Fruit fly (Drosophila melanogaster) whole organism, embryonic: ENCODE results near the gene CG6178.

ENCODE experiments used
- Adf1 ChIP-seq: fragments of 200-800 bp; sonication (Bioruptor generic); IDR thresholded peaks from 2 replicates; pipeline ENCODE4 v1.3.6; 2022; ENCODE audit warnings: missing biosample characterization, missing genetic modification characterization
- B-H2 ChIP-seq: fragments of 200-800 bp; sonication (Bioruptor generic); optimal IDR thresholded peaks from 2 replicates; lab custom pipeline; 2018; ENCODE audit warnings: missing biosample characterization, mild to moderate bottlenecking, missing genetic modification characterization
- CG10979 ChIP-seq: fragments of 200-800 bp; sonication (Bioruptor generic); optimal IDR thresholded peaks from 2 replicates; lab custom pipeline; 2018; ENCODE audit warnings: missing biosample characterization, mild to moderate bottlenecking, missing genetic modification characterization, moderate library complexity
- CG12071 ChIP-seq: fragments of 200-800 bp; sonication (Bioruptor generic); optimal IDR thresholded peaks from 3 replicates; lab custom pipeline; 2018; ENCODE audit warnings: missing biosample characterization, mild to moderate bottlenecking, missing genetic modification characterization
- CG12104 ChIP-seq: fragments of 200-800 bp; sonication (Bioruptor generic); optimal IDR thresholded peaks from 3 replicates; lab custom pipeline; 2016; ENCODE audit warnings: missing biosample characterization, missing genetic modification characterization
- CG12219 ChIP-seq: fragments of 200-800 bp; sonication (Bioruptor generic); optimal IDR thresholded peaks from 3 replicates; lab custom pipeline; 2018; ENCODE audit warnings: missing biosample characterization, mild to moderate bottlenecking, missing genetic modification characterization
- CG12769 ChIP-seq: fragments of 200-800 bp; sonication (Bioruptor generic); optimal IDR thresholded peaks from 2 replicates; lab custom pipeline; 2019; ENCODE audit warnings: missing biosample characterization, mild to moderate bottlenecking, missing genetic modification characterization, moderate library complexity
- CG13424 ChIP-seq: fragments of 200-800 bp; sonication (Bioruptor generic); optimal IDR thresholded peaks from 2 replicates; lab custom pipeline; 2019; ENCODE audit warnings: missing biosample characterization, mild to moderate bottlenecking, missing genetic modification characterization, moderate library complexity
- CG17829 ChIP-seq: fragments of 200-800 bp; optimal IDR thresholded peaks from 2 replicates; lab custom pipeline; 2019; ENCODE audit warnings: missing biosample characterization, mild to moderate bottlenecking, missing genetic modification characterization, moderate library complexity
- CG1832 ChIP-seq: fragments of 200-800 bp; sonication (Bioruptor generic); optimal IDR thresholded peaks from 2 replicates; lab custom pipeline; 2017; ENCODE audit warnings: missing biosample characterization, mild to moderate bottlenecking, missing genetic modification characterization, inconsistent platforms
- CG18599 ChIP-seq: fragments of 200-800 bp; sonication (Bioruptor generic); optimal IDR thresholded peaks from 3 replicates; lab custom pipeline; 2017; ENCODE audit warnings: missing biosample characterization, missing genetic modification characterization, mild to moderate bottlenecking, moderate library complexity, missing genetic modification reagents
- CG3065 ChIP-seq: fragments of 200-800 bp; sonication (Bioruptor generic); optimal IDR thresholded peaks from 2 replicates; lab custom pipeline; 2016; ENCODE audit warnings: missing biosample characterization, missing genetic modification characterization
- CG31388 ChIP-seq: fragments of 200-800 bp; sonication (Bioruptor generic); optimal IDR thresholded peaks from 2 replicates; lab custom pipeline; 2016; ENCODE audit warnings: missing biosample characterization, missing genetic modification characterization
- CG4282 ChIP-seq: fragments of 200-800 bp; sonication (Bioruptor generic); optimal IDR thresholded peaks from 2 replicates; lab custom pipeline; 2016; ENCODE audit warnings: missing biosample characterization, missing genetic modification characterization
- CG4360 ChIP-seq: fragments of 200-800 bp; sonication (Bioruptor generic); IDR thresholded peaks from 2 replicates; pipeline ENCODE4 v1.3.6; 2022; ENCODE audit warnings: missing biosample characterization, missing genetic modification characterization
- CG4424 ChIP-seq: fragments of 200-800 bp; sonication (Bioruptor generic); optimal IDR thresholded peaks from 3 replicates; lab custom pipeline; 2016; ENCODE audit warnings: missing biosample characterization, missing genetic modification characterization
- CG6689 ChIP-seq: fragments of 200-800 bp; sonication (Bioruptor generic); IDR thresholded peaks from 2 replicates; pipeline ENCODE4 v1.3.6; 2022; ENCODE audit warnings: missing biosample characterization, missing genetic modification characterization
- CG8944 ChIP-seq: fragments of 200-800 bp; sonication (Bioruptor generic); optimal IDR thresholded peaks from 3 replicates; lab custom pipeline; 2016; ENCODE audit warnings: missing biosample characterization, missing genetic modification characterization
- CG9215 ChIP-seq: fragments of 200-800 bp; sonication (Bioruptor generic); IDR thresholded peaks from 2 replicates; pipeline ENCODE4 v1.3.6; 2022; ENCODE audit warnings: missing biosample characterization, missing genetic modification characterization
- Camta ChIP-seq: fragments of 200-800 bp; sonication (Bioruptor generic); optimal IDR thresholded peaks from 2 replicates; lab custom pipeline; 2016; ENCODE audit warnings: missing biosample characterization, missing genetic modification characterization
- CkIIα-i1 ChIP-seq: fragments of 200-800 bp; sonication (Bioruptor generic); IDR thresholded peaks from 2 replicates; pipeline ENCODE4 v1.3.6; 2022; ENCODE audit warnings: missing biosample characterization, missing genetic modification characterization
- D19B ChIP-seq: fragments of 200-800 bp; sonication (Bioruptor generic); optimal IDR thresholded peaks from 2 replicates; lab custom pipeline; 2017; ENCODE audit warnings: missing biosample characterization, mild to moderate bottlenecking, missing genetic modification characterization
- Dad ChIP-seq: fragments of 200-800 bp; sonication (Bioruptor generic); optimal IDR thresholded peaks from 3 replicates; lab custom pipeline; 2016; ENCODE audit warnings: missing biosample characterization, missing genetic modification characterization
- Doc2 ChIP-seq: fragments of 200-800 bp; sonication (Bioruptor generic); IDR thresholded peaks from 2 replicates; pipeline ENCODE4 v1.3.6; 2022; ENCODE audit warnings: missing biosample characterization, missing genetic modification characterization
- Elba2 ChIP-seq: fragments of 200-800 bp; sonication (Bioruptor generic); optimal IDR thresholded peaks from 3 replicates; lab custom pipeline; 2016; ENCODE audit warnings: missing biosample characterization, missing genetic modification characterization
- Gsc ChIP-seq: fragments of 200-800 bp; sonication (Bioruptor generic); IDR thresholded peaks from 2 replicates; pipeline ENCODE4 v1.3.6; 2022; ENCODE audit warnings: missing biosample characterization, missing genetic modification characterization
- Hr51 ChIP-seq, 2 experiments: fragments of 200-800 bp; sonication (Bioruptor generic); optimal IDR thresholded peaks; 2 replicates in 1 of 2; 3 replicates in 1 of 2; lab custom pipeline; 2016 to 2018; ENCODE audit warnings: missing biosample characterization in 2 of 2, missing genetic modification characterization in 2 of 2, mild to moderate bottlenecking in 1 of 2, moderate library complexity in 1 of 2
- NC2β ChIP-seq: fragments of 200-800 bp; sonication (Bioruptor generic); optimal IDR thresholded peaks from 2 replicates; lab custom pipeline; 2016; ENCODE audit warnings: missing biosample characterization, missing genetic modification characterization
- Rx ChIP-seq: fragments of 200-800 bp; sonication (Bioruptor generic); IDR thresholded peaks from 2 replicates; pipeline ENCODE4 v1.3.6; 2022; ENCODE audit warnings: missing biosample characterization, missing genetic modification characterization
- Sox102F ChIP-seq: fragments of 200-800 bp; sonication (Bioruptor generic); optimal IDR thresholded peaks from 2 replicates; lab custom pipeline; 2018; ENCODE audit warnings: missing biosample characterization, mild to moderate bottlenecking, missing genetic modification characterization, moderate library complexity
- Ssrp ChIP-seq: fragments of 200-800 bp; sonication (Bioruptor generic); optimal IDR thresholded peaks from 2 replicates; lab custom pipeline; 2018; ENCODE audit warnings: missing biosample characterization, mild to moderate bottlenecking, missing genetic modification characterization, moderate library complexity
- Stat92E ChIP-seq, 3 experiments: fragments of >200 bp in 2 of 3; fragments of 200-800 bp in 1 of 3; sonication (Bioruptor generic) in 1 of 3; optimal IDR thresholded peaks; 2 replicates each; lab custom pipeline; 2017 to 2019; ENCODE audit warnings: missing biosample characterization in 3 of 3, missing genetic modification characterization in 3 of 3, mild to moderate bottlenecking in 1 of 3, moderate library complexity in 1 of 3
- dimm ChIP-seq: fragments of 200-800 bp; sonication (Bioruptor generic); IDR thresholded peaks from 2 replicates; pipeline ENCODE4 v1.3.6; 2022; ENCODE audit warnings: missing biosample characterization, missing genetic modification characterization
- dmrt11E ChIP-seq: fragments of 200-800 bp; sonication (Bioruptor generic); optimal IDR thresholded peaks from 3 replicates; lab custom pipeline; 2018; ENCODE audit warnings: missing biosample characterization, mild to moderate bottlenecking, missing genetic modification characterization, moderate library complexity
- dmrt99B ChIP-seq: fragments of 200-800 bp; sonication (Bioruptor generic); optimal IDR thresholded peaks from 2 replicates; lab custom pipeline; 2018; ENCODE audit warnings: missing biosample characterization, mild to moderate bottlenecking, missing genetic modification characterization, moderate library complexity
- eve ChIP-seq, 2 experiments: fragments of >200 bp; optimal IDR thresholded peaks; 2 replicates each; lab custom pipeline; 2017; ENCODE audit warnings: missing biosample characterization in 2 of 2, missing genetic modification characterization in 2 of 2
- ewg ChIP-seq: fragments of 200-800 bp; sonication (Bioruptor generic); optimal IDR thresholded peaks from 3 replicates; lab custom pipeline; 2017; ENCODE audit warnings: mild to moderate bottlenecking, missing biosample characterization, missing genetic modification reagents, missing genetic modification characterization
- fd3F ChIP-seq: fragments of 200-800 bp; sonication (Bioruptor generic); optimal IDR thresholded peaks from 2 replicates; lab custom pipeline; 2018; ENCODE audit warnings: missing biosample characterization, mild to moderate bottlenecking, missing genetic modification characterization, moderate library complexity
- fu2 ChIP-seq: fragments of 200-800 bp; sonication (Bioruptor generic); optimal IDR thresholded peaks from 2 replicates; lab custom pipeline; 2016; ENCODE audit warnings: missing biosample characterization, missing genetic modification characterization
- pan ChIP-seq, 4 experiments: fragments of >200 bp in 3 of 4; fragments of 200-800 bp in 1 of 4; sonication (Bioruptor generic) in 1 of 4; optimal IDR thresholded peaks in 3 of 4; IDR thresholded peaks in 1 of 4; 2 replicates each; pipeline versions ENCODE4 v1.3.6 to Lab custom; 2017 to 2022; ENCODE audit warnings: missing biosample characterization in 2 of 4, missing genetic modification characterization in 2 of 4, mixed read lengths in 1 of 4
- pb ChIP-seq: fragments of 200-800 bp; sonication (Bioruptor generic); optimal IDR thresholded peaks from 3 replicates; lab custom pipeline; 2016; ENCODE audit warnings: missing biosample characterization, missing genetic modification characterization
- pnt ChIP-seq: fragments of 200-800 bp; sonication (Bioruptor generic); optimal IDR thresholded peaks from 3 replicates; lab custom pipeline; 2016; ENCODE audit warnings: missing biosample characterization, missing genetic modification characterization
- ranshi ChIP-seq: fragments of 200-800 bp; sonication (Bioruptor generic); IDR thresholded peaks from 2 replicates; pipeline ENCODE4 v1.3.6; 2022; ENCODE audit warnings: missing biosample characterization, missing genetic modification characterization
- rib ChIP-seq: fragments of 200-800 bp; sonication (Bioruptor generic); IDR thresholded peaks from 2 replicates; pipeline ENCODE4 v1.3.6; 2022; ENCODE audit warnings: missing biosample characterization, missing genetic modification characterization
- sc ChIP-seq, 3 experiments: fragments of >200 bp in 2 of 3; fragments of 200-800 bp in 1 of 3; sonication (Bioruptor generic) in 1 of 3; optimal IDR thresholded peaks; 2 replicates in 2 of 3; 3 replicates in 1 of 3; lab custom pipeline; 2017; ENCODE audit warnings: mild to moderate bottlenecking in 1 of 3, missing biosample characterization in 1 of 3, missing genetic modification characterization in 1 of 3, missing genetic modification reagents in 1 of 3
- sob ChIP-seq: fragments of 200-800 bp; sonication (Bioruptor generic); IDR thresholded peaks from 2 replicates; pipeline ENCODE4 v1.3.6; 2022; ENCODE audit warnings: missing biosample characterization, missing genetic modification characterization
- unc-4 ChIP-seq: fragments of 200-800 bp; sonication (Bioruptor generic); IDR thresholded peaks from 2 replicates; pipeline ENCODE4 v1.3.6; 2022; ENCODE audit warnings: missing biosample characterization, missing genetic modification characterization; ENCODE audit not compliant: partially characterized antibody
- unpg ChIP-seq: fragments of 200-800 bp; sonication (Bioruptor generic); optimal IDR thresholded peaks from 3 replicates; lab custom pipeline; 2018; ENCODE audit warnings: missing biosample characterization, mild to moderate bottlenecking, missing genetic modification characterization, moderate library complexity
- wor ChIP-seq: fragments of 200-800 bp; sonication (Bioruptor generic); IDR thresholded peaks from 2 replicates; pipeline ENCODE4 v1.3.6; 2022; ENCODE audit warnings: missing biosample characterization, missing genetic modification characterization

CG6178 gene

dm6 chr3R:24108902-24109389 lies 43.2 kb upstream of the CG6178 start, which contains the start of the genes eIF4EHP and CG18428 (continued):
- TF ChIP-seq CG12104 (GFP tag; lab: Kevin White, UChicago) (peak; percentile 99), Dad (peak; percentile 81), dmrt11E (tag; lab: Kevin White, UChicago) (peak; percentile 100), CG31388 (peak; percentile 95), CG8944 (GFP tag; lab: Kevin White, UChicago) (peak; percentile 83), CG4360 (GFP tag; lab: Robert Waterston, UW) (no peak), Rx (GFP tag; lab: Robert Waterston, UW) (no peak), CG3065 (GFP tag; lab: Kevin White, UChicago) (peak; percentile 98), CG1832 (GFP tag; lab: Kevin White, UChicago) (no peak), rib (GFP tag; lab: Robert Waterston, UW) (no peak), sob (GFP tag; lab: Robert Waterston, UW) (no peak), unc-4 (no peak), NC2β (GFP tag; lab: Kevin White, UChicago) (peak; percentile 79), Doc2 (GFP tag; lab: Robert Waterston, UW) (no peak), ranshi (GFP tag; lab: Robert Waterston, UW) (no peak; the same call in 1 of the 2 replicates), CG12769 (tag; lab: Kevin White, UChicago) (peak; percentile 94), fu2 (GFP tag; lab: Kevin White, UChicago) (peak; percentile 75), dimm (no peak), pan (optimal IDR thresholded peaks at IDR 0.05; lab: Kevin White, UChicago) (peak in 1 of 2 experiments; percentile 73), pan (GFP tag; optimal IDR thresholded peaks at IDR 0.05 in 1 of 2, IDR thresholded peaks at IDR 0.05 in 1 of 2) (peak in 1 of 2 experiments; percentile 73), D19B (GFP tag; lab: Kevin White, UChicago) (peak; percentile 99), CG10979 (tag; lab: Kevin White, UChicago) (peak; percentile 99), CG13424 (peak; percentile 100), CG12219 (GFP tag; lab: Kevin White, UChicago) (peak; percentile 97), unpg (peak; percentile 99), Gsc (GFP tag; lab: Robert Waterston, UW) (no peak), CG12071 (GFP tag; lab: Kevin White, UChicago) (peak; percentile 96), CG9215 (no peak), Sox102F (peak; percentile 99), Camta (peak; percentile 89), ewg (GFP tag; lab: Kevin White, UChicago) (peak; percentile 96), eve (GFP tag; optimal IDR thresholded peaks at IDR 0.05; lab: Kevin White, UChicago) (no peak), B-H2 (GFP tag; lab: Kevin White, UChicago) (peak; percentile 100), Adf1 (GFP tag; lab: Robert Waterston, UW) (no peak), CkIIα-i1 (peak; percentile 89; the same call in 1 of the 2 replicates), CG17829 (tag; lab: Kevin White, UChicago) (peak; percentile 100), dmrt99B (tag; lab: Kevin White, UChicago) (peak; percentile 99), pnt (GFP tag; lab: Kevin White, UChicago) (peak; percentile 71), CG4282 (no peak), Hr51 (GFP tag; optimal IDR thresholded peaks at IDR 0.05; lab: Kevin White, UChicago) (peak; percentile 90 to 100), pb (GFP tag; lab: Kevin White, UChicago) (peak; percentile 76), sc (optimal IDR thresholded peaks at IDR 0.05; lab: Kevin White, UChicago) (no peak), sc (GFP tag; optimal IDR thresholded peaks at IDR 0.05; lab: Kevin White, UChicago) (peak; percentile 99), CG18599 (GFP tag; lab: Kevin White, UChicago) (peak; percentile 100), Elba2 (GFP tag; lab: Kevin White, UChicago) (peak; percentile 73), Stat92E (GFP tag; optimal IDR thresholded peaks at IDR 0.05; lab: Kevin White, UChicago) (peak in 1 of 3 experiments; percentile 98), Ssrp (tag; lab: Kevin White, UChicago) (peak; percentile 100), wor (no peak), CG4424 (GFP tag; lab: Kevin White, UChicago) (peak; percentile 98), fd3F (GFP tag; lab: Kevin White, UChicago) (peak; percentile 100), CG6689 (GFP tag; lab: Robert Waterston, UW) (no peak)
